Worm (Caenorhabditis elegans) whole organism, L1 larva: ENCODE measurements around the gene T10C6.16.
"Not testable (repeated sequence)": the region's sequence is repeated elsewhere in the genome, so short reads cannot be mapped to it uniquely, and the experiment has no call there.

Experiments
- C04F5.9 ChIP-seq: sonication (generic microtip); optimal IDR thresholded peaks from 2 replicates; lab custom pipeline; 2016; ENCODE audit warnings: missing genetic modification characterization, missing compliant biosample characterization
- C34B4.2 ChIP-seq: sonication (generic microtip); optimal IDR thresholded peaks from 2 replicates; lab custom pipeline; 2017; ENCODE audit warnings: mild to moderate bottlenecking, missing genetic modification characterization, missing compliant biosample characterization
- Y116A8C.19 ChIP-seq: sonication (generic microtip); optimal IDR thresholded peaks from 2 replicates; lab custom pipeline; 2016; ENCODE audit warnings: missing compliant biosample characterization, missing genetic modification characterization, borderline replicate concordance
- aha-1 ChIP-seq: fragments of 150-350 bp; optimal IDR thresholded peaks from 2 replicates; lab custom pipeline; 2014; ENCODE audit warnings: missing biosample characterization, missing genetic modification characterization
- aly-2 ChIP-seq: fragments of 150-350 bp; optimal IDR thresholded peaks from 2 replicates; lab custom pipeline; 2014; ENCODE audit warnings: missing biosample characterization, missing genetic modification characterization
- ceh-8 ChIP-seq: fragments of 200-800 bp; sonication (Bioruptor generic); optimal IDR thresholded peaks from 2 replicates; lab custom pipeline; 2018; ENCODE audit warnings: mild to moderate bottlenecking, missing genetic modification characterization, moderate library complexity, missing compliant biosample characterization
- ceh-82 ChIP-seq, 3 experiments: fragments of 150-350 bp in 1 of 3; sonication (generic microtip) in 2 of 3; optimal IDR thresholded peaks; 2 replicates each; lab custom pipeline; 2014 to 2017; ENCODE audit warnings: missing biosample characterization in 3 of 3, missing genetic modification characterization in 3 of 3
- ceh-88 ChIP-seq: fragments of 200-800 bp; sonication (Bioruptor generic); IDR thresholded peaks from 2 replicates; pipeline ENCODE4 v1.3.6; 2022; ENCODE audit warnings: missing genetic modification characterization, missing compliant biosample characterization
- ces-1 ChIP-seq: fragments of 150-350 bp; optimal IDR thresholded peaks from 2 replicates; lab custom pipeline; 2014; ENCODE audit warnings: missing biosample characterization, missing genetic modification reagents, missing genetic modification characterization
- dsc-1 ChIP-seq: sonication (generic microtip); optimal IDR thresholded peaks from 2 replicates; lab custom pipeline; 2016; ENCODE audit warnings: mild to moderate bottlenecking, missing genetic modification characterization, missing compliant biosample characterization
- efl-1 ChIP-seq, 4 experiments: fragments of 150-350 bp; optimal IDR thresholded peaks in 3 of 4; peaks in 1 of 4; 1 replicate in 1 of 4; 2 replicates in 3 of 4; lab custom pipeline; 2014; ENCODE audit warnings: missing biosample characterization in 2 of 4, missing genetic modification characterization in 2 of 4, missing genetic modification reagents in 2 of 4
- egl-27 ChIP-seq, 2 experiments: fragments of 150-350 bp in 1 of 2; sonication (generic microtip); optimal IDR thresholded peaks; 3 replicates each; lab custom pipeline; 2017 to 2018; ENCODE audit warnings: missing biosample characterization in 2 of 2, missing genetic modification characterization in 2 of 2, missing genetic modification reagents in 2 of 2
- elt-3 ChIP-seq, 6 experiments: fragments of 150-350 bp in 1 of 6; sonication (generic microtip); optimal IDR thresholded peaks; 2 replicates each; lab custom pipeline; 2017 to 2018; ENCODE audit warnings: missing biosample characterization in 6 of 6, missing genetic modification characterization in 6 of 6, inconsistent platforms in 1 of 6
- fkh-10 ChIP-seq: sonication (generic microtip); optimal IDR thresholded peaks from 2 replicates; lab custom pipeline; 2017; ENCODE audit warnings: missing biosample characterization, missing genetic modification reagents, missing genetic modification characterization
- hlh-4 ChIP-seq: sonication (generic microtip); optimal IDR thresholded peaks from 2 replicates; lab custom pipeline; 2016; ENCODE audit warnings: mild to moderate bottlenecking, missing genetic modification characterization, missing compliant biosample characterization
- irx-1 ChIP-seq: sonication (generic microtip); optimal IDR thresholded peaks from 2 replicates; lab custom pipeline; 2016; ENCODE audit warnings: missing genetic modification characterization, missing compliant biosample characterization
- lin-13 ChIP-seq: fragments of 150-350 bp; optimal IDR thresholded peaks from 2 replicates; lab custom pipeline; 2014; ENCODE audit warnings: missing biosample characterization, missing genetic modification reagents, missing genetic modification characterization
- lin-15B ChIP-seq: fragments of 150-350 bp; sonication (generic microtip); optimal IDR thresholded peaks from 3 replicates; lab custom pipeline; 2014; ENCODE audit warnings: missing biosample characterization, missing genetic modification characterization
- nhr-12 ChIP-seq: sonication (generic microtip); optimal IDR thresholded peaks from 2 replicates; lab custom pipeline; 2017; ENCODE audit warnings: missing biosample characterization, missing genetic modification characterization
- nhr-19 ChIP-seq: fragments of 200-800 bp; sonication (Bioruptor generic); conservative IDR thresholded peaks from 2 replicates; pipeline ENCODE4 v1.3.6; 2022; ENCODE audit warnings: missing genetic modification characterization, missing compliant biosample characterization
- nhr-20 ChIP-seq: sonication (generic microtip); optimal IDR thresholded peaks from 2 replicates; lab custom pipeline; 2016; ENCODE audit warnings: mild to moderate bottlenecking, missing genetic modification characterization, missing compliant biosample characterization
- nhr-237 ChIP-seq: fragments of 150-350 bp; optimal IDR thresholded peaks from 2 replicates; lab custom pipeline; 2014; ENCODE audit warnings: missing biosample characterization, missing genetic modification characterization
- nhr-47 ChIP-seq: sonication (generic microtip); optimal IDR thresholded peaks from 2 replicates; lab custom pipeline; 2016; ENCODE audit warnings: mild to moderate bottlenecking, missing genetic modification characterization, moderate library complexity, missing compliant biosample characterization
- nhr-71 ChIP-seq: sonication (generic microtip); optimal IDR thresholded peaks from 2 replicates; lab custom pipeline; 2016; ENCODE audit warnings: mild to moderate bottlenecking, missing genetic modification characterization, moderate library complexity, missing compliant biosample characterization
- nhr-77 ChIP-seq: fragments of 150-350 bp; optimal IDR thresholded peaks from 2 replicates; lab custom pipeline; 2014; ENCODE audit warnings: missing biosample characterization, missing genetic modification characterization
- nhr-90 ChIP-seq: sonication (generic microtip); optimal IDR thresholded peaks from 2 replicates; lab custom pipeline; 2016; ENCODE audit warnings: mild to moderate bottlenecking, missing genetic modification characterization, missing compliant biosample characterization; ENCODE audit not compliant: poor library complexity
- pax-3 ChIP-seq: fragments of 200-800 bp; sonication (Bioruptor generic); optimal IDR thresholded peaks from 2 replicates; lab custom pipeline; 2018; ENCODE audit warnings: mild to moderate bottlenecking, missing genetic modification characterization, moderate library complexity, missing compliant biosample characterization
- rnt-1 ChIP-seq: sonication (generic microtip); optimal IDR thresholded peaks from 2 replicates; lab custom pipeline; 2016; ENCODE audit warnings: mild to moderate bottlenecking, missing genetic modification characterization, moderate library complexity, missing compliant biosample characterization
- skn-1 ChIP-seq: fragments of 150-350 bp; optimal IDR thresholded peaks from 2 replicates; lab custom pipeline; 2014; ENCODE audit warnings: missing biosample characterization, missing genetic modification characterization
- snpc-4 ChIP-seq: fragments of 150-350 bp; optimal IDR thresholded peaks from 2 replicates; lab custom pipeline; 2014; ENCODE audit warnings: missing biosample characterization, missing genetic modification characterization
- snu-23 ChIP-seq: sonication (generic microtip); optimal IDR thresholded peaks from 2 replicates; lab custom pipeline; 2016; ENCODE audit warnings: missing genetic modification characterization, missing compliant biosample characterization
- sox-4 ChIP-seq: sonication (generic microtip); optimal IDR thresholded peaks from 2 replicates; lab custom pipeline; 2016; ENCODE audit warnings: missing genetic modification characterization, missing compliant biosample characterization
- sptf-1 ChIP-seq: fragments of 150-350 bp; optimal IDR thresholded peaks from 2 replicates; lab custom pipeline; 2014; ENCODE audit warnings: missing biosample characterization, missing genetic modification characterization
- swsn-7 ChIP-seq: sonication (generic microtip); optimal IDR thresholded peaks from 2 replicates; lab custom pipeline; 2016; ENCODE audit warnings: missing genetic modification characterization, missing compliant biosample characterization
- tbx-2 ChIP-seq: sonication (generic microtip); optimal IDR thresholded peaks from 2 replicates; lab custom pipeline; 2016; ENCODE audit warnings: missing genetic modification characterization, missing compliant biosample characterization
- tlp-1 ChIP-seq: fragments of 150-350 bp; optimal IDR thresholded peaks from 2 replicates; lab custom pipeline; 2014; ENCODE audit warnings: missing biosample characterization, missing genetic modification characterization
- unc-130 ChIP-seq: fragments of 150-350 bp; optimal IDR thresholded peaks from 2 replicates; lab custom pipeline; 2017; ENCODE audit warnings: missing biosample characterization, missing genetic modification characterization, inconsistent platforms
- vab-15 ChIP-seq: sonication (generic microtip); optimal IDR thresholded peaks from 2 replicates; lab custom pipeline; 2017; ENCODE audit warnings: missing genotype, mild to moderate bottlenecking, missing genetic modification characterization, missing compliant biosample characterization
- xbp-1 ChIP-seq: sonication (generic microtip); optimal IDR thresholded peaks from 2 replicates; lab custom pipeline; 2016; ENCODE audit warnings: missing genetic modification characterization, missing compliant biosample characterization
- ztf-11 ChIP-seq, 2 experiments: sonication (generic microtip); optimal IDR thresholded peaks; 2 replicates each; lab custom pipeline; 2016 to 2017; ENCODE audit warnings: missing genetic modification characterization in 2 of 2, missing biosample characterization in 1 of 2, missing compliant biosample characterization in 1 of 2

Gene T10C6.16

ce11 chrV:16000433-16000832 is 32.4 kb downstream of the T10C6.16 start, which contains the start of gene nhr-50 (continued):
- TF ChIP-seq C04F5.9 (tag; lab: Kevin White, UChicago) (no peak), nhr-90 (tag; lab: Kevin White, UChicago) (peak; percentile 36), snu-23 (GFP tag; lab: Kevin White, UChicago) (peak; percentile 46), aly-2 (tag; lab: Kevin White, UChicago) (no peak), tlp-1 (tag; lab: Kevin White, UChicago) (no peak), dsc-1 (tag; lab: Kevin White, UChicago) (no peak), nhr-237 (tag; lab: Kevin White, UChicago) (peak; percentile 18), unc-130 (tag; lab: Kevin White, UChicago) (no peak), nhr-71 (peak; percentile 81), sptf-1 (tag; lab: Kevin White, UChicago) (no peak), sox-4 (tag; lab: Kevin White, UChicago) (peak; percentile 7), swsn-7 (tag; lab: Kevin White, UChicago) (peak; percentile 36), tbx-2 (tag; lab: Kevin White, UChicago) (peak; percentile 11), ceh-8 (GFP tag; lab: Kevin White, UChicago) (peak; percentile 38), ceh-88 (GFP tag; lab: Robert Waterston, UW) (no peak), nhr-77 (tag; lab: Kevin White, UChicago) (peak; percentile 51), ces-1 (no peak), nhr-47 (tag; lab: Kevin White, UChicago) (peak; percentile 61), aha-1 (tag; lab: Kevin White, UChicago) (no peak), ceh-82 (tag; optimal IDR thresholded peaks at IDR 0.05; lab: Kevin White, UChicago) (peak in 2 of 3 experiments; percentile 16 to 49), fkh-10 (GFP tag; lab: Kevin White, UChicago) (no peak), nhr-20 (tag; lab: Kevin White, UChicago) (peak; percentile 70), nhr-12 (tag; lab: Kevin White, UChicago) (no peak), xbp-1 (tag; lab: Kevin White, UChicago) (peak; percentile 17), rnt-1 (peak; percentile 10), lin-13 (GFP tag; lab: Kevin White, UChicago) (no peak), elt-3 (tag; optimal IDR thresholded peaks at IDR 0.05; lab: Kevin White, UChicago) (peak in 1 of 6 experiments; percentile 21), skn-1 (tag; lab: Kevin White, UChicago) (peak; percentile 69), nhr-19 (GFP tag; lab: Robert Waterston, UW) (no peak; the same call in 1 of the 2 replicates), snpc-4 (peak; percentile 5), egl-27 (tag; optimal IDR thresholded peaks at IDR 0.05; lab: Kevin White, UChicago) (peak in 1 of 2 experiments; percentile 26), C34B4.2 (no peak)

DNA sequence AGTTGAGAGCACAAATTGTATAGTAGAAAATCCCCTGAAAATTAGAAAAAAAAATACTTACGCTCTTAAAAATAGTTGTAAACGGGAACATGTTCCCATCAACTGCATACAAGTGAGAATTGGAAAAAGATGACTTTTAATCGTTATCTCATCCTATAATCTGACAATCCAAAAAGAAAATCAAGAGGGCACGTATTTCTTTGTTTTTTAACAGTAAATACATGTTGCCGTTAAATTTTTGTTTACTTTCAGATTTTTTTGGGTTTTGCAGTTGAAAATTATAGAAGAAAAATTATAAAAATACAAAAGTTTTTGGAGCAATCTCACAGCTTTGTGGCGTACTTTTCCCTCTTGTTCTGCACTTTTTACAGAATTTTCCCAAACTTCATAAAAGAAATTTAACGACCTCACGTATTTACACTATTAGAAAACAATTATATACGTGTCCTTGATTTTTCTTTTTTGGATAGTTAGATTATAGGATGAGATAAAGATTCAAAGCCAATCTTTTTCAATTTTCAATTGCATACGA is 36.1 kb downstream of the T10C6.16 start, which contains the start of the genes C06C6.9 and C06C6.8:
C06C6.9 (minus strand) TSS at position 101 of the 532 bp plus-strand sequence.
C06C6.8 (plus strand) TSS at position 482 of the 532 bp plus-strand sequence.
- TF ChIP-seq pax-3 (tag; lab: Kevin White, UChicago) (no peak), efl-1 (optimal IDR thresholded peaks at IDR 0.05; lab: Kevin White, UChicago) (no peak), efl-1 (GFP tag; optimal IDR thresholded peaks at IDR 0.05 in 1 of 2; lab: Kevin White, UChicago) (peak in 1 of 2 experiments; percentile 70), irx-1 (tag; lab: Kevin White, UChicago) (no peak), Y116A8C.19 (tag; lab: Kevin White, UChicago) (no peak), lin-15B (no peak)
- TF ChIP-seq, all 84 proteins: peak for 1

DNA sequence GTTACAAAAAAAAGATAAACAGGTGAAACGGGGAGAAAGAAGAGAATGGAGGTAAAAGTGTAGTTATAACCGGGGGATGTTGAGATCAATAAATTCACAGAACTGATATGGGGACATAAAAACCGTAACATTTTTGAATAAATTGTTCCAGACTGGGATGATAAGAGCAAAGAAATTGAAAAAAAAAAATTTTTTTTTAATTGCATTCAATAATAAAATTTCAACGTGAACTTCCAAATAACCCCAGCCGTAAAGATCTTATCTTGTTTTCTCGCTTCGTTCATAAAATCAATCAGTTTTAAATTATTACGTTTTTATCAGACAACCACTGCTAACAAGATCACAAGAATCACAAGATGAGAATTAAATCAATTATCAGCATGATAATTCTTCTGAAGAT is 41.0 kb downstream of the T10C6.16 start, which contains the start of gene C06C6.7:
C06C6.7 (plus strand) TSS at position 301 of the 400 bp plus-strand sequence.
- TF ChIP-seq vab-15 (tag; lab: Kevin White, UChicago); ztf-11 (tag; optimal IDR thresholded peaks at IDR 0.05; lab: Kevin White, UChicago); hlh-4: not testable (repeated sequence)
